Worm (Caenorhabditis elegans) whole organism, mixed stage, embryonic: ENCODE data around the gene srt-4.

Experiments
- M03D4.4 ChIP-seq: sonication (generic microtip); optimal IDR thresholded peaks from 2 replicates; lab custom pipeline; 2017; ENCODE audit warnings: mild to moderate bottlenecking, missing genetic modification characterization, missing compliant biosample characterization
- bed-3 ChIP-seq: fragments of 200-800 bp; sonication (Bioruptor generic); optimal IDR thresholded peaks from 3 replicates; lab custom pipeline; 2018; ENCODE audit warnings: mild to moderate bottlenecking, missing genetic modification characterization, moderate library complexity, missing compliant biosample characterization
- blmp-1 ChIP-seq: fragments of 150-350 bp; optimal IDR thresholded peaks from 2 replicates; lab custom pipeline; 2014; ENCODE audit warnings: missing biosample characterization, missing genetic modification characterization
- ceh-83 ChIP-seq: fragments of 200-800 bp; sonication (Bioruptor generic); optimal IDR thresholded peaks from 2 replicates; lab custom pipeline; 2018; ENCODE audit warnings: mild to moderate bottlenecking, missing genetic modification characterization, missing compliant biosample characterization
- ces-1 ChIP-seq: fragments of 150-350 bp; optimal IDR thresholded peaks from 2 replicates; lab custom pipeline; 2014; ENCODE audit warnings: missing biosample characterization, missing genetic modification reagents, missing genetic modification characterization
- cnd-1 ChIP-seq: fragments of 200-800 bp; sonication (Bioruptor generic); optimal IDR thresholded peaks from 2 replicates; lab custom pipeline; 2018; ENCODE audit warnings: mild to moderate bottlenecking, missing genetic modification characterization, missing compliant biosample characterization
- drap-1 ChIP-seq: fragments of 200-800 bp; sonication (Bioruptor generic); optimal IDR thresholded peaks from 3 replicates; lab custom pipeline; 2018; ENCODE audit warnings: mild to moderate bottlenecking, missing genetic modification characterization, missing compliant biosample characterization
- elt-1 ChIP-seq: sonication (generic microtip); optimal IDR thresholded peaks from 2 replicates; lab custom pipeline; 2017; ENCODE audit warnings: missing genetic modification characterization, mild to moderate bottlenecking, missing compliant biosample characterization, antibody characterized with exemption, moderate library complexity, borderline replicate concordance; ENCODE audit not compliant: insufficient read depth
- elt-3 ChIP-seq: fragments of 150-350 bp; optimal IDR thresholded peaks from 2 replicates; lab custom pipeline; 2014; ENCODE audit warnings: missing biosample characterization, missing genetic modification characterization
- flh-1 ChIP-seq: fragments of 200-800 bp; sonication (Bioruptor generic); optimal IDR thresholded peaks from 2 replicates; lab custom pipeline; 2018; ENCODE audit warnings: mild to moderate bottlenecking, missing genetic modification characterization, moderate library complexity, missing compliant biosample characterization
- ham-2 ChIP-seq: fragments of 200-800 bp; sonication (Bioruptor generic); optimal IDR thresholded peaks from 2 replicates; lab custom pipeline; 2018; ENCODE audit warnings: mild to moderate bottlenecking, missing genetic modification characterization, missing compliant biosample characterization
- hlh-1 ChIP-seq: fragments of 150-350 bp; optimal IDR thresholded peaks from 2 replicates; lab custom pipeline; 2014; ENCODE audit warnings: missing biosample characterization, missing genetic modification reagents, missing genetic modification characterization
- lin-13 ChIP-seq: fragments of 150-350 bp; optimal IDR thresholded peaks from 2 replicates; lab custom pipeline; 2014; ENCODE audit warnings: missing biosample characterization, missing genetic modification characterization
- lin-32 ChIP-seq: fragments of 200-800 bp; sonication (Bioruptor generic); optimal IDR thresholded peaks from 2 replicates; lab custom pipeline; 2018; ENCODE audit warnings: mild to moderate bottlenecking, missing genetic modification characterization, missing compliant biosample characterization
- lsy-2 ChIP-seq: fragments of 150-350 bp; optimal IDR thresholded peaks from 2 replicates; lab custom pipeline; 2014; ENCODE audit warnings: missing biosample characterization, missing genetic modification characterization
- mab-5 ChIP-seq: fragments of 150-350 bp; optimal IDR thresholded peaks from 2 replicates; lab custom pipeline; 2014; ENCODE audit warnings: missing biosample characterization, missing genetic modification characterization
- mep-1 ChIP-seq: fragments of 150-350 bp; optimal IDR thresholded peaks from 2 replicates; lab custom pipeline; 2017; ENCODE audit warnings: missing biosample characterization, missing genetic modification reagents, missing genetic modification characterization, inconsistent platforms
- mls-2 ChIP-seq: sonication (generic microtip); optimal IDR thresholded peaks from 2 replicates; lab custom pipeline; 2016; ENCODE audit warnings: mild to moderate bottlenecking, missing genetic modification characterization, moderate library complexity, missing compliant biosample characterization
- nhr-12 ChIP-seq: fragments of 150-350 bp; optimal IDR thresholded peaks from 2 replicates; lab custom pipeline; 2014; ENCODE audit warnings: missing biosample characterization, missing genetic modification characterization
- nhr-2 ChIP-seq: fragments of 150-350 bp; optimal IDR thresholded peaks from 2 replicates; lab custom pipeline; 2014; ENCODE audit warnings: missing biosample characterization, missing genetic modification characterization
- nhr-237 ChIP-seq: fragments of 150-350 bp; optimal IDR thresholded peaks from 2 replicates; lab custom pipeline; 2014; ENCODE audit warnings: missing biosample characterization, missing genetic modification characterization
- nhr-28 ChIP-seq: fragments of 150-350 bp; optimal IDR thresholded peaks from 2 replicates; lab custom pipeline; 2014; ENCODE audit warnings: missing biosample characterization, missing genetic modification characterization
- nhr-76 ChIP-seq: sonication (generic microtip); optimal IDR thresholded peaks from 2 replicates; lab custom pipeline; 2017; ENCODE audit warnings: missing biosample characterization, missing genetic modification characterization
- pha-4 ChIP-seq: fragments of 150-350 bp; optimal IDR thresholded peaks from 2 replicates; lab custom pipeline; 2018; ENCODE audit warnings: missing biosample characterization, missing genetic modification reagents, missing genetic modification characterization
- snpc-4 ChIP-seq: fragments of 150-350 bp; optimal IDR thresholded peaks from 2 replicates; lab custom pipeline; 2014; ENCODE audit warnings: missing biosample characterization, missing genetic modification characterization
- sptf-1 ChIP-seq: sonication (generic microtip); optimal IDR thresholded peaks from 2 replicates; lab custom pipeline; 2017; ENCODE audit warnings: mild to moderate bottlenecking, missing genetic modification characterization, moderate library complexity, missing compliant biosample characterization
- tbx-8 ChIP-seq: fragments of 200-800 bp; sonication (Bioruptor generic); optimal IDR thresholded peaks from 2 replicates; lab custom pipeline; 2018; ENCODE audit warnings: mild to moderate bottlenecking, missing genetic modification characterization, moderate library complexity, missing compliant biosample characterization
- unc-120 ChIP-seq: sonication (generic microtip); optimal IDR thresholded peaks from 2 replicates; lab custom pipeline; 2017; ENCODE audit warnings: missing genetic modification characterization, missing compliant biosample characterization; ENCODE audit not compliant: poor library complexity, severe bottlenecking
- unc-39 ChIP-seq: fragments of 150-350 bp; optimal IDR thresholded peaks from 2 replicates; lab custom pipeline; 2014; ENCODE audit warnings: missing biosample characterization, missing genetic modification characterization
- unc-62 ChIP-seq: fragments of 150-350 bp; optimal IDR thresholded peaks from 2 replicates; lab custom pipeline; 2014; ENCODE audit warnings: missing biosample characterization, missing genetic modification reagents, missing genetic modification characterization
- zip-8 ChIP-seq: fragments of 150-350 bp; optimal IDR thresholded peaks from 2 replicates; lab custom pipeline; 2014; ENCODE audit warnings: missing biosample characterization, missing genetic modification characterization
- ztf-11 ChIP-seq: fragments of 150-350 bp; optimal IDR thresholded peaks from 2 replicates; lab custom pipeline; 2014; ENCODE audit warnings: missing biosample characterization, missing genetic modification characterization

srt-4 gene

DNA sequence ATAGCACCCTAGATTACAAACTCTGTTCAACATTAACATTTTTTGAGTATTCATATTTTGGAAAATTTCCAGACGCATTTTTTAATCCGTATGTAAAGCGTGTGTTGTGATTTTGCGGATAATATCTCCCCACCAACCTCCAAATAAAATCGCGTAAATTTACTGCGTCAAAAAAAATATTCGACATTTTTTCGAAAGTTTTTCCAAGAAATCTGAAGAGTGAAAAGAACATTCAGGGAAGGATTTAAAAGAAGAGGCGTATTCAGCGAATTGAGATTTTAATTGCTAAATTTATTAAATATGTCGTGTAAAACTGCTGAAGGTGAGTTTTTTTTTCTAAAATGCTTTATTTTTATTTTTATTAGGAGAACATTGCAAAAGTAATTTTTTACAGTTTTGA is 3.8 kb upstream of the srt-4 start, which contains the start of gene nhr-290:
nhr-290 (plus strand) TSS at position 301 of the 400 bp plus-strand sequence.
- no peak for TF ChIP-seq unc-39
- no peak for TF ChIP-seq nhr-28
- no peak for TF ChIP-seq cnd-1
- no peak for TF ChIP-seq hlh-1 (tag; lab: Kevin White, UChicago)
- TF ChIP-seq nhr-2 (tag; lab: Kevin White, UChicago): no peak
- TF ChIP-seq elt-3 (tag; lab: Kevin White, UChicago): no peak
- TF ChIP-seq lin-32 (GFP tag; lab: Kevin White, UChicago): no peak
- no peak for TF ChIP-seq ces-1 (GFP tag; lab: Kevin White, UChicago)
- no peak for TF ChIP-seq snpc-4 (tag; lab: Kevin White, UChicago)

DNA sequence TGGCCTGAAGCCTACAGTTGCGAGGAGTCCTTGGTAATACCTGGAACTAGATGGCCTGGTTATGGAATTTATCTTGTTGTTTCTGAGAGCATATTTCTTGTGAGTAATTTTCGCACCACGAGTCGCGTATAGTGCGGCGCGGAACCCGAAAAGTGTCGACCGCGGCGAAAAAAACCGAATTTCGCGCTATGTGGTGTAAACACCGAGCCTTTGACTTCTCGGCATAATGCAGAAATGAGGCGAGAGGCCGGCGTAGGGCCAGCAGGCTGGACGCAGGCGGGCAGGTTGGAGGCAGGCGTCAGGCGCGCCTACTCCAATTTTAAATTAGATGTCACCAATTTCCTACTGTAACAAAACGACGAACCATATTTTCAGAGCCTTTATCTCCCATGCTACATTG is 2.0 kb upstream of the srt-4 start:
- TF ChIP-seq bed-3: no peak
- TF ChIP-seq nhr-237 (tag; lab: Kevin White, UChicago): no peak
- no peak for TF ChIP-seq flh-1 (GFP tag; lab: Kevin White, UChicago)
- TF ChIP-seq blmp-1 (tag; lab: Kevin White, UChicago): no peak
- no peak for TF ChIP-seq ces-1 (GFP tag; lab: Kevin White, UChicago)
- TF ChIP-seq elt-3 (tag; lab: Kevin White, UChicago): no peak
- TF ChIP-seq ceh-83 (GFP tag; lab: Kevin White, UChicago): no peak
- TF ChIP-seq mab-5 (tag; lab: Kevin White, UChicago): no peak
- no peak for TF ChIP-seq unc-120 (tag; lab: Kevin White, UChicago)

DNA sequence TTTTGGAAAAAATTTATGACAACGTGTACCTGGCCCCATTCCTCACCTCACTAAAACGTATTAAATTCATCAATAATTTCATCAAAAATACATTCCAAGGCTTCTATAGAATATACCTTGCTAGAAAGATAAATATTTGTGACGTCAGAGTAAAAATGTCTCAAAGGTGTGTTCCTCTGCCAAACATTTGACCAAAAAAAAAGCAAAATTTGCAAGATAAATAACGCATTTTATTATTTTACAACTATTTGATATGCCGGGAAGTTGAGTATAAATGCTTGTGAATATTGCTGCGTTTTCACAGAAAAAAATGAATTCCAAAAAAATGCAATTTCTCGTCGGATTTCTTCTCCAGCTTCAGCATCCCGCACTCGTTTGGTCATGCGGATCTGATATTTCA is 2.9 kb downstream of the srt-4 start, which contains the start of gene C29G2.3:
C29G2.3 (plus strand) TSS at position 301 of the 400 bp plus-strand sequence.
- TF ChIP-seq nhr-28: no peak
- TF ChIP-seq elt-1 (tag; lab: Kevin White, UChicago): no peak
- TF ChIP-seq M03D4.4 (tag; lab: Kevin White, UChicago): no peak
- TF ChIP-seq ces-1 (GFP tag; lab: Kevin White, UChicago): no peak
- TF ChIP-seq nhr-237 (tag; lab: Kevin White, UChicago): no peak
- no peak for TF ChIP-seq lin-13 (tag; lab: Kevin White, UChicago)
- TF ChIP-seq zip-8 (tag; lab: Kevin White, UChicago): no peak
- no peak for TF ChIP-seq mab-5 (tag; lab: Kevin White, UChicago)
- no peak for TF ChIP-seq mep-1 (tag; lab: Kevin White, UChicago)
- TF ChIP-seq sptf-1: no peak
- no peak for TF ChIP-seq nhr-12 (tag; lab: Kevin White, UChicago)
- no peak for TF ChIP-seq blmp-1 (tag; lab: Kevin White, UChicago)
- TF ChIP-seq cnd-1: no peak
- TF ChIP-seq lsy-2 (tag; lab: Kevin White, UChicago): no peak
- TF ChIP-seq nhr-2 (tag; lab: Kevin White, UChicago): no peak
- TF ChIP-seq unc-62 (GFP tag; lab: Kevin White, UChicago): no peak
- no peak for TF ChIP-seq ztf-11 (tag; lab: Kevin White, UChicago)

DNA sequence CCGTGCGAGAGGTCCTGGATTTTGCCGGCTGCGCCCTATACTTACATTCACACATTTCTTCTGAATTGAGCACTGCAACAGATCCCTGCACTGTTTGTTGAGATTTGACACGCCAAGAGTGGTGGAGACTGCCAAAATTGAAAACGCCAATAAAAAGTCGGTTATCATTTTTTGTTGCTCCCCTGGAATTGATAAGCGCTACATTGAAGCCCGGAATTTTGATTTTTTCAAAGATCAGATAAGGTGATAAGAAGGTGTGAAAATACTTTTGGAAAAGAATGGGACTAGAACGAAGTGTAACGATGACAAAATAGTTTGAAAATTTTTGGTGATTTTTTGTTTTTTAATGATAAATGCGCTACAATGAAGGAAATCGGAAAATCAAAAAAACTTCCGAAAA is 8.0 kb downstream of the srt-4 start, which contains the start of gene C29G2.6:
C29G2.6 (minus strand) TSS at position 182 of the 400 bp plus-strand sequence.
- no peak for TF ChIP-seq snpc-4 (tag; lab: Kevin White, UChicago)
- no peak for TF ChIP-seq hlh-1 (tag; lab: Kevin White, UChicago)
- no peak for TF ChIP-seq pha-4 (tag; lab: Kevin White, UChicago)
- TF ChIP-seq drap-1 (GFP tag; lab: Kevin White, UChicago): no peak
- no peak for TF ChIP-seq nhr-76
- TF ChIP-seq mep-1 (tag; lab: Kevin White, UChicago): no peak
- no peak for TF ChIP-seq ces-1 (GFP tag; lab: Kevin White, UChicago)
- no peak for TF ChIP-seq nhr-2 (tag; lab: Kevin White, UChicago)
- no peak for TF ChIP-seq tbx-8
- TF ChIP-seq blmp-1 (tag; lab: Kevin White, UChicago): no peak
- TF ChIP-seq ham-2 (GFP tag; lab: Kevin White, UChicago): no peak
- TF ChIP-seq lin-13 (tag; lab: Kevin White, UChicago): no peak
- no peak for TF ChIP-seq zip-8 (tag; lab: Kevin White, UChicago)
- TF ChIP-seq sptf-1: no peak

DNA sequence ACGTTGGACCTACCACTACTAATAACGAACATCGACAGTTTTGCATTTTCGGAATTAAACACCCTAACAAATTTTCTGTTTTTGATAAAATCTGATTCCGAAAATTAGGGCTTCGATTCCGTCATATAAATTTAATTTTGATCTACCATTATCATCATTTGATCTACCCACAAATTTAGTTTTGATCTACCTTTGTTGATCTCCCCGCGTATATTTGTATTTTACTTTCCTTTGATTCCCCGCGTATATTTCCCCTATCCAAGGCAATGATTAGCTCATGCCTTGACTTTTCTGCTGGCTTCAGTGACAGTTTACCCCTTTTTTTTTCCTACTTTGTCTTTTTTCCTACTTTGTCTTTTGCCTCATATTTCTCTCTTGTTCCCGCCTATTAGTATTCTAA is 12.1 kb downstream of the srt-4 start:
- TF ChIP-seq ztf-11 (tag; lab: Kevin White, UChicago) (no peak), blmp-1 (tag; lab: Kevin White, UChicago) (no peak), mls-2 (no peak), lsy-2 (tag; lab: Kevin White, UChicago) (no peak), unc-62 (GFP tag; lab: Kevin White, UChicago) (no peak), mep-1 (tag; lab: Kevin White, UChicago) (no peak), hlh-1 (tag; lab: Kevin White, UChicago) (no peak), lin-13 (tag; lab: Kevin White, UChicago) (no peak)
